Worm (Caenorhabditis elegans) whole organism, L2 larva: ENCODE data around the gene F54D8.6.

Source experiments
- C34F6.9 ChIP-seq: fragments of 150-350 bp; optimal IDR thresholded peaks from 2 replicates; lab custom pipeline; 2014; ENCODE audit warnings: missing biosample characterization, missing genetic modification characterization
- F13H6.1 ChIP-seq: sonication (generic microtip); optimal IDR thresholded peaks from 2 replicates; lab custom pipeline; 2016; ENCODE audit warnings: missing genetic modification characterization, missing compliant biosample characterization
- R02D3.7 ChIP-seq: fragments of 150-350 bp; optimal IDR thresholded peaks from 2 replicates; lab custom pipeline; 2014; ENCODE audit warnings: missing biosample characterization, missing genetic modification characterization
- ZK546.5 ChIP-seq: sonication (generic microtip); optimal IDR thresholded peaks from 2 replicates; lab custom pipeline; 2017; ENCODE audit warnings: missing biosample characterization, missing genetic modification characterization
- alr-1 ChIP-seq: fragments of 150-350 bp; optimal IDR thresholded peaks from 2 replicates; lab custom pipeline; 2014; ENCODE audit warnings: missing biosample characterization, missing genetic modification characterization
- aly-2 ChIP-seq: fragments of 150-350 bp; optimal IDR thresholded peaks from 2 replicates; lab custom pipeline; 2014; ENCODE audit warnings: missing biosample characterization, missing genetic modification characterization
- ama-1 ChIP-seq: fragments of 150-350 bp; optimal IDR thresholded peaks from 2 replicates; lab custom pipeline; 2018; ENCODE audit warnings: inconsistent platforms
- ceh-16 ChIP-seq: fragments of 150-350 bp; optimal IDR thresholded peaks from 2 replicates; lab custom pipeline; 2014; ENCODE audit warnings: missing biosample characterization, missing genetic modification characterization
- crh-2 ChIP-seq: sonication (generic microtip); optimal IDR thresholded peaks from 2 replicates; lab custom pipeline; 2017; ENCODE audit warnings: missing biosample characterization, missing genetic modification characterization
- egl-27 ChIP-seq: sonication (generic microtip); optimal IDR thresholded peaks from 3 replicates; lab custom pipeline; 2017; ENCODE audit warnings: missing biosample characterization, missing genetic modification reagents, missing genetic modification characterization
- elt-1 ChIP-seq: fragments of 150-350 bp; optimal IDR thresholded peaks from 2 replicates; lab custom pipeline; 2014; ENCODE audit warnings: missing biosample characterization, missing genetic modification characterization
- elt-3 ChIP-seq: sonication (generic microtip); optimal IDR thresholded peaks from 2 replicates; lab custom pipeline; 2017; ENCODE audit warnings: missing biosample characterization, missing genetic modification characterization
- fos-1 ChIP-seq: fragments of 150-350 bp; optimal IDR thresholded peaks from 2 replicates; lab custom pipeline; 2014; ENCODE audit warnings: missing biosample characterization, missing genetic modification characterization
- gmeb-1 ChIP-seq: fragments of 150-350 bp; optimal IDR thresholded peaks from 2 replicates; lab custom pipeline; 2014; ENCODE audit warnings: missing biosample characterization, missing genetic modification characterization
- lin-11 ChIP-seq: fragments of 150-350 bp; sonication (generic microtip); optimal IDR thresholded peaks from 2 replicates; lab custom pipeline; 2014; ENCODE audit warnings: missing biosample characterization, missing genetic modification characterization, inconsistent platforms, mixed read lengths
- lin-13 ChIP-seq: fragments of 150-350 bp; optimal IDR thresholded peaks from 2 replicates; lab custom pipeline; 2014; ENCODE audit warnings: missing biosample characterization, missing genetic modification reagents, missing genetic modification characterization
- lin-39 ChIP-seq: fragments of 150-350 bp; optimal IDR thresholded peaks from 2 replicates; lab custom pipeline; 2014; ENCODE audit warnings: missing biosample characterization, missing genetic modification reagents, missing genetic modification characterization
- lsy-2 ChIP-seq, 2 experiments: fragments of 150-350 bp in 1 of 2; sonication (generic microtip) in 1 of 2; optimal IDR thresholded peaks; 2 replicates each; lab custom pipeline; 2014 to 2017; ENCODE audit warnings: missing biosample characterization in 2 of 2, missing genetic modification characterization in 2 of 2
- mab-5 ChIP-seq: fragments of 150-350 bp; optimal IDR thresholded peaks from 2 replicates; lab custom pipeline; 2014; ENCODE audit warnings: missing biosample characterization, missing genetic modification characterization
- mbf-1 ChIP-seq: sonication (generic microtip); optimal IDR thresholded peaks from 2 replicates; lab custom pipeline; 2017; ENCODE audit warnings: missing biosample characterization, missing genetic modification characterization
- mdl-1 ChIP-seq, 2 experiments: fragments of 150-350 bp in 1 of 2; sonication (generic microtip) in 1 of 2; optimal IDR thresholded peaks; 2 replicates each; lab custom pipeline; 2017; ENCODE audit warnings: missing biosample characterization in 2 of 2, missing genetic modification characterization in 2 of 2
- nhr-11 ChIP-seq: fragments of 150-350 bp; optimal IDR thresholded peaks from 2 replicates; lab custom pipeline; 2014; ENCODE audit warnings: missing biosample characterization, missing genetic modification characterization
- nhr-129 ChIP-seq: fragments of 150-350 bp; optimal IDR thresholded peaks from 2 replicates; lab custom pipeline; 2014; ENCODE audit warnings: missing biosample characterization, missing genetic modification characterization
- nhr-21 ChIP-seq: fragments of 150-350 bp; optimal IDR thresholded peaks from 2 replicates; lab custom pipeline; 2014; ENCODE audit warnings: missing biosample characterization, missing genetic modification characterization
- nhr-23 ChIP-seq: fragments of 150-350 bp; optimal IDR thresholded peaks from 2 replicates; lab custom pipeline; 2014; ENCODE audit warnings: missing biosample characterization, missing genetic modification reagents, missing genetic modification characterization
- nhr-25 ChIP-seq: fragments of 150-350 bp; sonication (generic microtip); optimal IDR thresholded peaks from 3 replicates; lab custom pipeline; 2014; ENCODE audit warnings: missing biosample characterization, missing genetic modification characterization
- nhr-77 ChIP-seq: fragments of 150-350 bp; optimal IDR thresholded peaks from 2 replicates; lab custom pipeline; 2014; ENCODE audit warnings: missing biosample characterization, missing genetic modification characterization
- peb-1 ChIP-seq: fragments of 150-350 bp; optimal IDR thresholded peaks from 2 replicates; lab custom pipeline; 2014; ENCODE audit warnings: missing biosample characterization, missing genetic modification characterization
- sem-4 ChIP-seq: fragments of 150-350 bp; optimal IDR thresholded peaks from 2 replicates; lab custom pipeline; 2014; ENCODE audit warnings: missing biosample characterization, missing genetic modification reagents, missing genetic modification characterization
- sma-3 ChIP-seq: sonication (generic microtip); optimal IDR thresholded peaks from 2 replicates; lab custom pipeline; 2016; ENCODE audit warnings: missing genetic modification reagents, missing genetic modification characterization, missing compliant biosample characterization
- sma-9 ChIP-seq, 2 experiments: fragments of 150-350 bp in 1 of 2; sonication (generic microtip) in 1 of 2; optimal IDR thresholded peaks; 2 replicates each; lab custom pipeline; 2014 to 2016; ENCODE audit warnings: missing genetic modification characterization in 2 of 2, mild to moderate bottlenecking in 1 of 2, missing biosample characterization in 1 of 2, missing compliant biosample characterization in 1 of 2, missing genetic modification reagents in 1 of 2, moderate library complexity in 1 of 2
- unc-39 ChIP-seq: fragments of 150-350 bp; optimal IDR thresholded peaks from 2 replicates; lab custom pipeline; 2014; ENCODE audit warnings: missing biosample characterization, missing genetic modification characterization
- unc-55 ChIP-seq: fragments of 150-350 bp; sonication (generic microtip); optimal IDR thresholded peaks from 3 replicates; lab custom pipeline; 2014; ENCODE audit warnings: missing biosample characterization, missing genetic modification reagents, missing genetic modification characterization
- unc-62 ChIP-seq: fragments of 150-350 bp; optimal IDR thresholded peaks from 2 replicates; lab custom pipeline; 2014; ENCODE audit warnings: missing biosample characterization, missing genetic modification reagents, missing genetic modification characterization
- zag-1 ChIP-seq: fragments of 150-350 bp; optimal IDR thresholded peaks from 2 replicates; lab custom pipeline; 2014; ENCODE audit warnings: missing biosample characterization, missing genetic modification characterization
- ztf-11 ChIP-seq: sonication (generic microtip); optimal IDR thresholded peaks from 2 replicates; lab custom pipeline; 2017; ENCODE audit warnings: missing biosample characterization, missing genetic modification characterization

F54D8.6 gene

DNA sequence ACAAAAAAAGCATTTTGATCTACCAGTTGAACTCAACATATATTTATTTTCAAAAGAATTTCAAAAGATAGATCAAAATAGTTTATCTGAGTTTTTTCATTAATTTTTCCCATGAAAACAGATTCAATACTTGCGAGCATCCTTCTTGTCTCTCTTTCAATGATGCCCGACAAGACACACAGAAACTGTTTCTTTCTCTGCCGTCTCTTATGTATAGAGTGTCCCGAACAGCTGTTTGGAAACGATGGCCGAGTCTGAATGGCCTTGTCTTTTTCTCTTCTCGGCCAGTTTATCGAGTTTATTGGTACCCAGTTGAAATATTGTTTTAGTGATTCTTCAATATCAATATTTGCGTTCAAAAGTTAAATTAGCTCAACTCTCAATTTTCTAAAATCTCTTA, 6.0 kb downstream of the F54D8.6 start (continued):
- no peak for TF ChIP-seq unc-62
- no peak for TF ChIP-seq ceh-16 (tag; lab: Kevin White, UChicago)
- TF ChIP-seq lin-13 (GFP tag; lab: Kevin White, UChicago) = no peak
- TF ChIP-seq nhr-23 = no peak
- no peak for TF ChIP-seq zag-1
- TF ChIP-seq mab-5 (tag; lab: Kevin White, UChicago) = no peak
- TF ChIP-seq elt-3 (tag; lab: Kevin White, UChicago) = no peak

DNA sequence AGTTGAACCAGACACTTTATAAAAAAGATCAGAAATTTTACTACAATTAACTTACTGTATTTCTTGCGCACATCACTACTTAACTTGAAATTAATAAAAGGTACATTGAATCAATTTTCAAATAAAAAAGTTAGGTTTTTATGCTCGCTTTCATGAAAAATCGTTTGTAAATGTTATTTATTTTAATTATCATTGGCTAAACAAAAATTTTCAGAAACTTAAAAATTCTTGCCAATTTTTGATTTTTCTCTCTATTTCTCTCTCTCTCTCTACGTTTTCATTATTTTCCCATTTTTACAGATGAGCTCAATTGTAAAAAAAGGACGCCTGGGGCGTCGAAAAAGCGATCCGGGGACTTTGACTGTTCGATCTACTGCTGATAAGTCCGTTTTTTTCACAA, 6.6 kb downstream of the F54D8.6 start, which contains the start of gene sax-2:
sax-2 (plus strand) TSS at position 301 of the 400 bp plus-strand sequence.
- TF ChIP-seq aly-2 (tag; lab: Kevin White, UChicago) (no peak), ama-1 (lab: Kevin White, UChicago) (no peak), alr-1 (no peak), sma-9 (GFP tag; optimal IDR thresholded peaks at IDR 0.05; lab: Kevin White, UChicago) (no peak), sma-9 (tag; optimal IDR thresholded peaks at IDR 0.05; lab: Kevin White, UChicago) (no peak), nhr-21 (tag; lab: Kevin White, UChicago) (no peak), unc-62 (no peak), gmeb-1 (no peak), mab-5 (tag; lab: Kevin White, UChicago) (no peak), peb-1 (tag; lab: Kevin White, UChicago) (no peak), mdl-1 (tag; optimal IDR thresholded peaks at IDR 0.05; lab: Kevin White, UChicago) (no peak), sma-3 (GFP tag; lab: Kevin White, UChicago) (no peak), lin-11 (tag; lab: Kevin White, UChicago) (no peak), C34F6.9 (tag; lab: Kevin White, UChicago) (no peak), egl-27 (no peak), nhr-11 (tag; lab: Kevin White, UChicago) (no peak), zag-1 (no peak), F13H6.1 (no peak), crh-2 (tag; lab: Kevin White, UChicago) (no peak), lin-13 (GFP tag; lab: Kevin White, UChicago) (no peak)

DNA sequence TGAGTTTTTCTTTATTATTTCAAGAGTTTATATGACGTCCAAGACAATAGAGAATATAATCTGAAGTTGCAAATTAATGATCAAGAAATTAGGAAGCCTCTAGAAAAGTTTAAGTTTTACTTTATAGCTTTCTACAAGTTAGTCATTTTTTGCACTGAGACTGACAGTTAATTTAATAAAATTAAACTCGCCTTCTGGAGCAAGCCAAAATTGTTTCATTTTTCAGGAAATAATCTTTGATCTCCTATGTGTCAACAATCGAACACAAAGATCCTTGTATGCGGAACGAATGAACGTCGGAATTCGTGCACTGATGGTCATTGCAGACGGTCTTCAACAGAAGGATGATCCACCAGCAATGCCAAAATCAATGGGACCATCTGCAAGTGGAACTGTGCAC, 9.6 kb downstream of the F54D8.6 start:
- TF ChIP-seq ztf-11 (no peak), gmeb-1 (no peak), nhr-25 (tag; lab: Kevin White, UChicago) (no peak), unc-62 (no peak), elt-1 (no peak), lsy-2 (tag; optimal IDR thresholded peaks at IDR 0.05; lab: Kevin White, UChicago) (no peak), peb-1 (tag; lab: Kevin White, UChicago) (no peak), nhr-77 (tag; lab: Kevin White, UChicago) (no peak), nhr-129 (tag; lab: Kevin White, UChicago) (no peak), sem-4 (tag; lab: Kevin White, UChicago) (no peak), ceh-16 (tag; lab: Kevin White, UChicago) (no peak)

DNA sequence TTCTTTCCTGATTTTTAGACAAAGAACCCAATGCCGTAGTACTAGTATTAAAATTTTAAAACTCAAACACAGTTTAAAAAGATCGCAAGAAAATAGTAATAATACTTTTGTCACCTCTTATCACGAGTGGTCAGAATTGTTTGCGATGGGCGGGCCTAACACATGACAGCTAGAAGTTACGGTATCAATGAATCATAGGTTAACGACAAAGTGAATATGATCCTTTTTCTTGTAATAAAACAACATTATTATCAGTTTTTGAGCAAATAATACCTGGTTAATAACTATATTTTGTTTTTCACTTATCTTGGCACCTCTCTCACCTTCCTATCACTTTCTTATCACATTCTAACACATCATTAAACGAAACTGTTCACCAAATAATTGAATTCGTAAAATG, 10.2 kb downstream of the F54D8.6 start:
- TF ChIP-seq fos-1 (tag; lab: Kevin White, UChicago) (peak; percentile 44), lin-39 (no peak)

DNA sequence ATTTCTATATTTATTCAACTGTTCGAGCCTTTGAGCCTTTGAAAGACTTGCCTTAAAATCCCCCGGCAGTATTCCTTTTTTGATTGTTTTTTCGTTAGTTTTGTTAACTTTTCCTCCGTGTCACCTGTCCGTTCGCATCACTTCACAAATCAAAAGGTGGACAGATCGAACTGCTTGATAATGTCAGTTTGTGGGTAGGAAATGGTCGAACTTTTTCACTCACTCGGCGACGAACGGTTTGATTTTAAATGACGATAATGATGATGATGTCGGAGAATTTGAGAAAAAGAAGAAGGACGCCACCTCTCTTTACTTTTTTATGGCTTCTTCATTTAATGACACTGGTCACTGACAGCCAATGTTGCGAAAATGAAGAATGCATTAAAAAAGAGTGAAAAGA, 16.3 kb downstream of the F54D8.6 start:
- TF ChIP-seq nhr-25 (tag; lab: Kevin White, UChicago) (no peak), ceh-16 (tag; lab: Kevin White, UChicago) (peak; percentile 89)
- TF ChIP-seq, all 48 proteins: peak for 1

DNA sequence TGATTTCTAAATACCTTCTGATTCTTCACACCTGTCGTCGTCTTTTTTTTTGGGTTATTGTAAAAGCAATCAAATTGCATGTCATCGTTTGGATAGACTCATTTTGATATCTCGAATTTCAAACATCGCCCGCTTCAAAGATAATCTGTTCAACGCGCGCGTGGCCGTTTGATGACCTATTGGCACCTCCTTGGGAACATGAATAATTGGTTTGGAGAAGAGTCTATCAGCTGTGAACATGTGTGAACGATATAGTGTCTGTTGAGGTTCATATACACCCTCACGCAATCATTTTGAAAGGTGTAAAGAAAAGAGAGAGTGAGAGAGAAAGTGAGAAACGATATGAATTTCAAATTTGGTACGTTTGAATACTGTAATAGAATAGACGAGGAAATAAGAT, 17.8 kb downstream of the F54D8.6 start:
- TF ChIP-seq R02D3.7 (tag; lab: Kevin White, UChicago) (no peak), unc-55 (GFP tag; lab: Kevin White, UChicago) (no peak), aly-2 (tag; lab: Kevin White, UChicago) (no peak), unc-39 (tag; lab: Kevin White, UChicago) (no peak), sma-9 (GFP tag; optimal IDR thresholded peaks at IDR 0.05; lab: Kevin White, UChicago) (no peak), sma-9 (tag; optimal IDR thresholded peaks at IDR 0.05; lab: Kevin White, UChicago) (no peak), mbf-1 (tag; lab: Kevin White, UChicago) (no peak), elt-1 (no peak), ZK546.5 (tag; lab: Kevin White, UChicago) (no peak), alr-1 (no peak), mab-5 (tag; lab: Kevin White, UChicago) (no peak)
